Fruit fly (Drosophila melanogaster) Kc167 (cell line): ENCODE measurements around the gene CG14960.

Experiments used
- Myc ChIP-seq: fragments of >200 bp; optimal IDR thresholded peaks from 2 replicates; lab custom pipeline; 2017; ENCODE audit warnings: missing external identifiers
- Sin3A ChIP-seq: fragments of >200 bp; optimal IDR thresholded peaks from 2 replicates; lab custom pipeline; 2018; ENCODE audit warnings: missing external identifiers
- h ChIP-seq: fragments of >200 bp; optimal IDR thresholded peaks from 3 replicates; lab custom pipeline; 2018; ENCODE audit warnings: missing external identifiers
- insv ChIP-seq: fragments of >200 bp; optimal IDR thresholded peaks from 3 replicates; lab custom pipeline; 2018; ENCODE audit warnings: missing external identifiers
- psq ChIP-seq: fragments of >200 bp; optimal IDR thresholded peaks from 2 replicates; lab custom pipeline; 2017; ENCODE audit warnings: missing external identifiers
- ttk ChIP-seq: sonication (Bioruptor generic); optimal IDR thresholded peaks from 2 replicates; lab custom pipeline; 2017; ENCODE audit warnings: missing external identifiers

DNA sequence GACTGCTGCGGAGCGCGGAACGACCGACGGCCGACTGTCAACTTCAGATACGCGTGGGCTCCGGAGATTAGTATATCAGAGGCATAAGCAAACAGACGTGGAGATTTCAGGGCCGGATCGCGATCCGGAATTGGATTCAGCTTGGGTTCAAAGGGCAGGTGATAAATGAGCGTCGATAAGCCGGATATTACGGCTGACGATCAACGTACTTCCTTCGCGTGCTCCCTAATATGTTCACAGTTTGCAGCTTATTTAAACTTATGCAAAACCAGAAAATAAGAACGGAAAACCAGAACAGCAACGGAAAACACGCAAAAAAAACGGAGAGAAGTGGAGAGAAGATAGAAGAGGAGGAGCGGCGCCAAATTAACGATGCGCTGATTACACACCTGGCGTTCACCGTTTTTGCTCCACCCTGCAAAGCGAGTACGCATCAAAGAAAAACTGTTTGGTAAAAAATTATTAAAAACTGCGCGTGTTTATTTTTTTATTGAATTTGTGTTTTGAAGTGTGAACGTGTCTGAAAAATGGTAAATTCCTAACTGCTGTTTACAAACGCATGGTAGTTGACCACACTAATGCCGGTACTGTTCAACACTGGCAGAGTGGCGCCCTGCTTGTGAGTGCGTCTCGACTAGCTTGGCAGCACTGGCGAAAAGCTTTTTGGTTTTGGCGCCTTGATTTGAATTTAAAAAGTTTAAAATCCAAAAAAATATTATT lies 31.6 kb upstream of the CG14960 start, which contains the start of gene CG17746:
- no peak for TF ChIP-seq psq (lab: Kevin White, UChicago)
- TF ChIP-seq ttk (lab: Kevin White, UChicago): no peak
- no peak for TF ChIP-seq Myc (lab: Kevin White, UChicago)
- TF ChIP-seq Sin3A (lab: Kevin White, UChicago): no peak
- TF ChIP-seq insv (lab: Kevin White, UChicago): no peak
- no peak for TF ChIP-seq h
